Fruit fly (Drosophila melanogaster): ENCODE measurements around the gene Jhbp3.

The Jhbp3 gene

DNA sequence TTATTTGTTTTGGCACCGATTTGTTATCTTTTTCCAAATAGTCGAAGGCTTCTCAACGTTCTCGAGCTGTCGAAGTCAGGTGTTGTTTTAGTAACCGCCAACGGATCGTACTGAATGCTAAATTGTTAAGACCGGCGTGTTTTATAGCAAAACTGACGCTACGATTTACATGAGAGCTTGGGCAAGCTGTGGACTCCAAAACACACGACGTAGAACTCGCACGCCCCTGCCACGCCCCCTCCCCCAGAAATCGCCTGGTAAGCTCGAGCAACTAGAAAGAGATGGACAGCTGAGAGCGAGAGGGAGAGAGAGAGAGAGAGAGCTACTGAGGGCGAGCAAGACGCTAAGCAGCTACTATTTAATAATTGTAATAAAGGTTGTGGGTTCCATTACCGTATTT lies at the start of gene Jhbp3:
Jhbp3 (minus strand) TSS at position 101 of the 400 bp plus-strand sequence.
- TF ChIP-seq pan (optimal IDR thresholded peaks at IDR 0.05), result no peak
- no peak for TF ChIP-seq EcR (GFP tag; optimal IDR thresholded peaks at IDR 0.05)
- no peak for TF ChIP-seq CG8478 (optimal IDR thresholded peaks at IDR 0.05)
- no peak for TF ChIP-seq Dll (optimal IDR thresholded peaks at IDR 0.05)
- no peak for TF ChIP-seq usp (GFP tag; optimal IDR thresholded peaks at IDR 0.05)
- TF ChIP-seq psq (optimal IDR thresholded peaks at IDR 0.05), result no peak

- TF ChIP-seq pan (optimal IDR thresholded peaks at IDR 0.05) (no peak), psq (optimal IDR thresholded peaks at IDR 0.05) (no peak), CG8478 (optimal IDR thresholded peaks at IDR 0.05) (no peak), Dll (optimal IDR thresholded peaks at IDR 0.05) (no peak), usp (GFP tag; optimal IDR thresholded peaks at IDR 0.05) (no peak), EcR (GFP tag; optimal IDR thresholded peaks at IDR 0.05) (no peak)
Measured at dm6 chr3R:5000663-5001062, 45.6 kb upstream of the Jhbp3 start.

DNA sequence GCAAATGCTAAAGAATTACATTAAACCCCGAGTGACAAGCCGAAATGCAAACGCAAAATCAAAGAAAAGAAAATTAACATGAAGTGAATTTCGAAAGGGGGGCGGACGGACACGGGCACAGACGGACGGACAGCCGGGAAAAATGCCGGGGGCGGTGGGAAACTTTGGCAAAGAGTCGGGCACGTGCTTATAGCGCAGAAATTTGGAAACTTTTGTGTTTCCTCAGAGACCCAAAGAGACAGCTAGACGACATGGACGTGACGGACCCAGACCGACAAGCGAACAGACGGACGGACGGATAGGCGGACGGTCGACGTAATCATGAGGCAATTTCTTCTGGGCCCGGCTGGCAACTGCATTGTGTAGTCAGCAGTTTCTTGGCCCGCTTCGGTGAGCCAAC lies 43.7 kb upstream of the Jhbp3 start:
- TF ChIP-seq pan (optimal IDR thresholded peaks at IDR 0.05) (no peak), usp (GFP tag; optimal IDR thresholded peaks at IDR 0.05) (no peak), Dll (optimal IDR thresholded peaks at IDR 0.05) (no peak), psq (optimal IDR thresholded peaks at IDR 0.05) (no peak), EcR (GFP tag; optimal IDR thresholded peaks at IDR 0.05) (no peak), CG8478 (optimal IDR thresholded peaks at IDR 0.05) (no peak)

- TF ChIP-seq usp (GFP tag; optimal IDR thresholded peaks at IDR 0.05) (no peak), Dll (optimal IDR thresholded peaks at IDR 0.05) (peak; percentile 65), EcR (GFP tag; optimal IDR thresholded peaks at IDR 0.05) (no peak), pan (optimal IDR thresholded peaks at IDR 0.05) (no peak)
Measured at dm6 chr3R:4997399-4998203, 42.5 kb upstream of the Jhbp3 start.

DNA sequence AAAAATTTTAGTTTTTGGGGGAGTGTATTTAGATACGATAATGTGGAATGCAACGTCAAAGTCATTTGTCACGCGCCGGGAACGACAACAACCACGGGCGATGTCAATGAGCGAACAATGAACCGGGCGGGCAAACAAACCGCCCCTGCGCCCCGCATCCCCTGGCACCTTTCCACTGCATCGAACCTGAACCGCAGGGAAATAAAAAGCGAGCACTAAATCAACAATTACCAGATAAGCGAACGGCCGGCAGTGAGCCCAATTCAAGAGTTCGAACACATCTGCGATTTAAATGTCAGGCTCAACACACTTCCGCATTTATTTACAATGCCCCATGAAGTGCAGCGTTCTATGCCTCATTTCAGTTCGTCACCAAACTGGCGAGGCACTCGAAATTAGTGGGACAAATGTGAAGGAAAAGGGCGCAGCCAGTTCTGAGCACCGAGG lies 41.5 kb upstream of the Jhbp3 start:
- TF ChIP-seq psq (optimal IDR thresholded peaks at IDR 0.05), result no peak
- TF ChIP-seq EcR (GFP tag; optimal IDR thresholded peaks at IDR 0.05), result peak; percentile 78 to 81

DNA sequence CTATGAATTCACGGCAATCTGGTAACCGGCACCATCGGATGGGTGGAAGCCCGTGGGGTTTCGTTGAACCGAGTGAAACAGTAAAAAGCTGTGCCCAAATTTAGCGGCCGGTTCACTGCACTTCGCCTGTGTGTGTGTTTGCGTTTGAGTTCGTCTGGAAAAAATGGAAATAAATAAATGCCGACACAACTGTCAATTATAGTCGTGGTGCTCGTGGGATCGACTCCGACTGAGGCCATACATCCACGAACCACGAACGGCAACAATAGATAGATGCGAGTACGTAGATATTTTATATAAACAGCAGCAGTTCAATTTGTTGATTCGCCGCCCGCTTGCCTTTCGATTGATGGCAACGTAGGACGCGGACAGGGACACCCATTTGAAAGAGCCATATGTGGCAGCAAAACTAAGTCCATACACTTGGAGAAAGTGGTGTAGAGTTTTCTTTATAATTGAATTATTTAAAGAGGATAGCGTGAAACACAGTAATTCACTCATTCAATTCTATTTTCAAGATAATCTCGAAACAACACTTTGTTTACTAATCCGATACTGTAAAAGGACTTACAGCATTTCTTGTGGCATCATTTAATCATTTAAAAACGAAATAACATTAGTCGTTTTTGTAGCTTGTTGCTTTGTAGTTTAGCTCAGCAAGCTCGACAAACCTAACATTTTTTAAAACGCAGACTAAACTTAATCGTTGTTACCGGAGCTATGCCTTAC lies 40.7 kb upstream of the Jhbp3 start:
- TF ChIP-seq CG8478 (optimal IDR thresholded peaks at IDR 0.05), result no peak
- TF ChIP-seq psq (optimal IDR thresholded peaks at IDR 0.05), result no peak
- TF ChIP-seq usp (GFP tag; optimal IDR thresholded peaks at IDR 0.05), result no peak
- no peak for TF ChIP-seq Dll (optimal IDR thresholded peaks at IDR 0.05)
- no peak for TF ChIP-seq pan (optimal IDR thresholded peaks at IDR 0.05)
- TF ChIP-seq EcR (GFP tag; optimal IDR thresholded peaks at IDR 0.05), result peak in 1 of 2 experiments; percentile 74

- TF ChIP-seq psq (optimal IDR thresholded peaks at IDR 0.05) (no peak), Dll (optimal IDR thresholded peaks at IDR 0.05) (no peak), usp (GFP tag; optimal IDR thresholded peaks at IDR 0.05) (no peak)
Measured at dm6 chr3R:4994659-4995058, 39.6 kb upstream of the Jhbp3 start.

- TF ChIP-seq pan (optimal IDR thresholded peaks at IDR 0.05) (no peak), psq (optimal IDR thresholded peaks at IDR 0.05) (no peak), Dll (optimal IDR thresholded peaks at IDR 0.05) (no peak), CG8478 (optimal IDR thresholded peaks at IDR 0.05) (no peak), usp (GFP tag; optimal IDR thresholded peaks at IDR 0.05) (no peak), EcR (GFP tag; optimal IDR thresholded peaks at IDR 0.05) (no peak)
Measured at dm6 chr3R:4993385-4993784, 38.3 kb upstream of the Jhbp3 start.

- no peak for TF ChIP-seq pan (optimal IDR thresholded peaks at IDR 0.05)
- no peak for TF ChIP-seq psq (optimal IDR thresholded peaks at IDR 0.05)
- TF ChIP-seq CG8478 (optimal IDR thresholded peaks at IDR 0.05), result no peak
- no peak for TF ChIP-seq usp (GFP tag; optimal IDR thresholded peaks at IDR 0.05)
Measured at dm6 chr3R:4992227-4992737, 37.2 kb upstream of the Jhbp3 start.

DNA sequence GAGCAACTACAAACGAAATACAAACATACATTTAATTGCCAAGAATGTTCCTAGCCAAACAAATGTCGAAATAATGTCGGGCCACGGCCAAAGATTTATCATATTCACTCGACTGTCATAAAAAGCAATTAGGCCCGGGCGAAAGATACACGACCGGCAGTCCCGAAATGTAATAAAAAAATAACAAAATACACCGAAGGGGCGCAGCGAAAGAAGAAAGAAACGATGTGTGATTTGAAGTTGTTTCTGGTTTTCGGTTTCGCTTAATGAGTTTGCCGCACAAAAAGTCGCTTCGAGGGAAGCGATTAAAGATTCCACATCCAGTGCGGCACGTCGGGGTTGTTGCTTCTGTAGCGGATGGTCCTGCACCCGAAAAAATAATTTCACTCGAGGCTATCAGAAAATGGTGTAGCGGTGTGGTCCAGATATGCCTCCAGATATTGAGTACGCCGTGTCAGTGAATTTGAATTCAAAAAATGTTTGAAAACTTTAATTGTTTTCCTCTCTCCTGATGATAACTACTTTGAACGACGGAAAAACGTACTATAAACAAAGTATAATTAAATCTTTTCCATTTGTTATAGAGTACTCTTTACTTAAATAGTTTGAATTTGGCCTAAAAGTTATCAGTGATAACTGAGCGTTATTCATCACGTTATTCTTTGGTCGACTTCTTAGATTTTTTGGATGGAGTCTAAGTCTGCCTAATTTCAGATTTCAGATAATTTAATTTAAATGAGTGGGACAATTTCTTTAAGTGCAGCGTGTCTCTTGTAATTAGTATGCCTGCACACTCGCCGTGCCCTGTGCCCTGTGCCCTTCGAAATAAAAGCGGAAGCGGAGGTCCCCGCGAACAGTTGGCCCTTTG lies 34.3 kb upstream of the Jhbp3 start:
- TF ChIP-seq EcR (GFP tag; optimal IDR thresholded peaks at IDR 0.05) (no peak), psq (optimal IDR thresholded peaks at IDR 0.05) (no peak), usp (GFP tag; optimal IDR thresholded peaks at IDR 0.05) (no peak), CG8478 (optimal IDR thresholded peaks at IDR 0.05) (no peak), Dll (optimal IDR thresholded peaks at IDR 0.05) (no peak), pan (optimal IDR thresholded peaks at IDR 0.05) (no peak)

dm6 chr3R:4987408-4987807 lies 32.4 kb upstream of the Jhbp3 start:
- TF ChIP-seq pan (optimal IDR thresholded peaks at IDR 0.05) (no peak), CG8478 (optimal IDR thresholded peaks at IDR 0.05) (no peak), EcR (GFP tag; optimal IDR thresholded peaks at IDR 0.05) (no peak), Dll (optimal IDR thresholded peaks at IDR 0.05) (no peak), usp (GFP tag; optimal IDR thresholded peaks at IDR 0.05) (no peak), psq (optimal IDR thresholded peaks at IDR 0.05) (no peak)

DNA sequence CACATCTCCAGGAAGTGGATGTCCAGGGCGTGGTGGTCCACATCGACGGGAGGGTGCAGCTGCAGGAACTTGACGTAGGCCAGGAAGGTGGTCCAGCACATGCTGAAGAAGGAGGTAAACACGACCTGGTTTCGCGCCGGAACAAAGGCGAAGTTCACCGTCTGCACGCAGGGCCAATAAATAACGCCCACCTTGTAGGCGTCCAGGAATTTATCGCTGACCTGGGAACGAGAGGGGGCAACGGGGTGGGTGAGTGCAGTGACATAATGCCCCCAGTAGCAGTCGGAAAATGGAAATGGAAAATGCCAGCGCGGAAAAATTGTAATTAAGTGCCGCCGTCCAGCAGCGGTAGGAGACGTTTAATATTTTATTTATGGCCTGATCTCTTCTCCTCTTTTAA lies 31.6 kb upstream of the Jhbp3 start:
- TF ChIP-seq psq (optimal IDR thresholded peaks at IDR 0.05) (no peak), CG8478 (optimal IDR thresholded peaks at IDR 0.05) (no peak), EcR (GFP tag; optimal IDR thresholded peaks at IDR 0.05) (no peak), Dll (optimal IDR thresholded peaks at IDR 0.05) (no peak), pan (optimal IDR thresholded peaks at IDR 0.05) (no peak)

Measured in whole organism.